Fruit fly (Drosophila melanogaster): ENCODE results near the gene Ypel.
A peak's percentile ranks its signal among the peaks of the same experiment; 100 is the strongest.

Gene Ypel

DNA sequence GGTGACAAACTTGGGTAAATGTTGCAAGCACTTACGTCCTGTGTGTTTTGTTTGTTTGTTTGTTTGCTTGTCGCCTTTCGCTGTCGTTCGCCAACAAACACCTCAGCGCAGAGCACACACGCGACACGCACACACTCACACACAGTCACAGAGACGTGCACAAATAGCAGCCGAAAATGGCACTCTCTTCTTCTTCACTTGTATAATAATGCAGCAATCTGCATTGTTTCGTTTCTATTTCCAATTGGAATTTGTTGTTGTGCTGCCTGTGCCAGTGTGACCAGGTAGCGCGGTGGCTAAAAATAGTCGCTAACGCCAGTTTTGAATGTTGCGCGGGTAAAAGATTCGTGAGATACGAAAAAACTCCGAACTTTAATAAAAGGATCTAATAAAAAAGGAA is at the start of gene Ypel:
TSS of gene Ypel (minus strand) at position 257 of the 400 bp plus-strand sequence.
- TF ChIP-seq Rel (GFP tag; optimal IDR thresholded peaks at IDR 0.05) (no peak), Rel (tag; optimal IDR thresholded peaks at IDR 0.05) (peak; percentile 20), sv (GFP tag; optimal IDR thresholded peaks at IDR 0.05) (no peak), Hr83 (GFP tag; optimal IDR thresholded peaks at IDR 0.05; ENCODE audit: poor library complexity, severe bottlenecking) (no peak), lola (GFP tag; optimal IDR thresholded peaks at IDR 0.05) (no peak)

DNA sequence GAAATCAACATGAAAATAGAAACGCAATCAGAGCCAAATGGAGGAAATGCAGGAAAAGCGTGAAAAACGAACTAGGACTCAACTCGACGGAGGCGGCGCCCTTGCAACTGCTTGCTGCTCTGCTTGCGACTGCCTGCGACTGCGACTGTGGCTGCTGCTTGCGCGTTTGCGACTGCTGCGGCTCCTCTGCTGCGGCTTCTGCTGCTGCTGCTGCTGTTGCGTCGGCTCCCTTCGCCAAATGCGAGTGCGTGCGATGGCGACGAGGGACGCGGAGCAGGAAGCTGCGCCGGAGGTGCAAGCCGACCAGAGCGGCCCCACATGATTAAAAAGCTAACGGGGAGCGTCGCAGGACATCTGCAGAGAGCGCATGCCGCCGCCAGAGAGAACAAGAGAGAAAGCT is 49.0 kb upstream of the Ypel start:
- TF ChIP-seq Dfd (GFP tag; optimal IDR thresholded peaks at IDR 0.05) (peak; percentile 18), dl (GFP tag; optimal IDR thresholded peaks at IDR 0.05; ENCODE audit: insufficient read depth in 1 of 2, partially characterized antibody in 2 of 2) (no peak)

DNA sequence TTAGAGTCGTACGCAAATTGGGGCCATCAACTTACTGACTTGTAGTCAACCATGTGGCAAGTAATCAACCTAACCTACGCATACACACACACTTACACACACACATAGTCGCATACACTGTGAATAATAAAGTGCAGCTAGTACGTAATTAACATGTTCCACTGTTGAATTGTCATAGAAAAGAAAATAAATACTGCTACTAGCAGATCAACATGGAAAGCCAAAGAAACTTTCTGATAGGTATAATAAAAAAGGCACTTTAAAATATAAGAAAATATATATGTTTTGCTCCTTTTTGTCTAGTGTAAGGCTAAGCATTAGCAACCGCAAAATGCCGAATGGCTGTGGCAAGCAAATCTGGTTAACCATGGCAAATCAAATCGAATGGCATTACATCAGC is 47.4 kb upstream of the Ypel start:
- TF ChIP-seq Rel (GFP tag; optimal IDR thresholded peaks at IDR 0.05) (no peak), Rel (tag; optimal IDR thresholded peaks at IDR 0.05) (no peak), Mio (GFP tag; optimal IDR thresholded peaks at IDR 0.05) (no peak), Hr83 (GFP tag; optimal IDR thresholded peaks at IDR 0.05; ENCODE audit: poor library complexity, severe bottlenecking) (no peak)

DNA sequence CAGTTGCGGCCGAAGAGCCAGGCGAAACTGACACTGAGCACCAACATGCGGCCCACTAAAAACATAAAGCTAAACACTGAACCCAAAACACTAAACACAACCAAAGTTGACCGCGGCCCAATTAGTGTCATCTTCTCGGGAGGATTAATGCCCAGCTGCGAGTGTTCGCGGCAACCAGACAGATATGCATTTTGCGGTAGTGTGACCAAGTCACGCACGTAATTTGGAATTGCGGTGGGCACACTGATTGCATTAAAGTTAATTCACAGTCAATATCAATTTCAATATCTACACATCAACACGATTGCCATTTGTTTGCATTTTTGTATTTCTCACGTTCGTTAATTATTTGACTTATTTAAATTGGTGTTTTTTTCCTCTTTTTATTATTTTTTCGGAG is 44.1 kb upstream of the Ypel start:
- TF ChIP-seq Abd-B (GFP tag; optimal IDR thresholded peaks at IDR 0.05), result no peak

DNA sequence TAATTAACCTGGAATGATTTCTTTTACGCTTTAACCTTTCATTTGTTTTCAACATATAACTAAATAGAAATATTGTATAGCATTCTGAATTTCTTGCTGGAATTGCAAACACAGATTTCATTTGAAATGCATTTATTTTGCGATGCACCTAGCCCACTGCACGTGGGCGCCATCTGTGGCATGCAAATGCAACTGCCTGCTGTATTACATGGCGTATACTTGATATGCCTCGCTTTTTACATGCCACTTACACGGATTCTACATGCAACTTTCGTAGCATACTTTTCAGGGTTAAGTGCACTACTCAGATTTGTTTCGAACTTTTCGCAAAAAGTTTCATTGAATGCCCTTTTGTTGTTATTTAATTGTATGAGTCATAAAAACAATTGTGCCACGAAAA is 40.6 kb upstream of the Ypel start:
- TF ChIP-seq Mio (GFP tag; optimal IDR thresholded peaks at IDR 0.05) (no peak), lola (GFP tag; optimal IDR thresholded peaks at IDR 0.05) (no peak), dmrt93B (GFP tag; optimal IDR thresholded peaks at IDR 0.05) (no peak), Dfd (GFP tag; optimal IDR thresholded peaks at IDR 0.05) (no peak), N (GFP tag; optimal IDR thresholded peaks at IDR 0.05) (no peak)

DNA sequence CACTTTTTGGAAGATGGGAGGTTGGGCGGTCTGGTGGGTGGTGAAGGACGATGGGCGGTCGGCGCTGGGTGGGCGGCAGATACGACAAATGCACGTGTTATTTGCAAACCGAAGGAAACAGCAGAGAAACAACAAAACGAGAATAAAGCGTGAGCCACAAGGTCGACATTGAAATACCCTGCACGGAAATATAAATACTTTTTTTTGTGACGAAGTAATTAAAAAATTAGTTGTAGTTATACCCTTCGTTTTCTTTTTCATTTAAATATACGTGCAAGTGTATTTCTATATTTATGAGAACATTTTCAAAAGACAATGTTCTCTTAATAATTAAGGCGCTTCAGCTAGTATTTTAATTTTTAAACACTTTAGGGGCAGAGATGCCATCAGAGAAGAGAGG is 38.5 kb upstream of the Ypel start:
- TF ChIP-seq pan (optimal IDR thresholded peaks at IDR 0.05) (no peak), brk (GFP tag; optimal IDR thresholded peaks at IDR 0.05) (no peak), Dfd (GFP tag; optimal IDR thresholded peaks at IDR 0.05) (no peak), Jra (GFP tag; optimal IDR thresholded peaks at IDR 0.05) (no peak), Sp1 (GFP tag; optimal IDR thresholded peaks at IDR 0.05) (no peak), usp (GFP tag; optimal IDR thresholded peaks at IDR 0.05) (no peak)

DNA sequence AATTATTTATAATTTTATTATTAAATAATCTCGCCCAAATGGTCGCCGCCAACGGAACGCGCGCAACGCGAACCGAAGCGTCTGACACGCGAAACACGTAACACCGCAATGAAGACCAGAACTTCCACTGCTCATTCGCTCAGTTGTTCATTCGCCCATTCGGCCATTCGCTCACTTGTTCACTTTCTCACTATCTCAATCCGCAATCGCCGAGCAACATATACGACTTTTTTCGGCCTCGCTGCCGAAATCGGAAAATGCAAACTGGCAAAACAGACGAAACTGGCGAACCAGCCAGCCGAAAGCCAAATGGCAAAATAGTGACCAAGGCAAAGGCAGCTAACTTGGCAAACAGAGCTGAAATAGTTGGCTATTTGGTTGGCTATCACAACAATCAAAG is 37.8 kb upstream of the Ypel start:
- TF ChIP-seq Rel (GFP tag; optimal IDR thresholded peaks at IDR 0.05), result no peak
- no peak for TF ChIP-seq Rel (tag; optimal IDR thresholded peaks at IDR 0.05)

DNA sequence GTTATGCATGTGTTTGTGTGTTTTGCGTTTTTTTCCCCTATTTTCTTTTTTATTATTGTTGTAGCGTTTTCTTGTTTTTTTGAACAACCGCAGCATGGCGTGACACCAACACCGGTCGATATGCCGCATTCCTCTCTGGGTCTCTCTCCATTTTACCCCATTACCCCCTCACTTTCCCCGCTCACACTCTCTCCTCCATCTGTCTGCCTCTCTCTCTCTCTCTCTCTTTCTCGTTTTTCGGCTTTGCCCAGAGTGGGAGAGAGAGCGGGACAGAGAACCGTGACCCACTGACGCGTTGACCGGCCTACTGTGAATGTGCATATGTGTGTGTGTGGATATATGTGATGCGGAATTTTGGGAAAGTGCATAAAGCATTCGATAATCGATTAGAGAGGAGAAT is 35.2 kb upstream of the Ypel start:
- no peak for TF ChIP-seq foxo (GFP tag; optimal IDR thresholded peaks at IDR 0.05)
- no peak for TF ChIP-seq Hr83 (GFP tag; optimal IDR thresholded peaks at IDR 0.05; ENCODE audit: poor library complexity, severe bottlenecking)
- no peak for TF ChIP-seq lola (GFP tag; optimal IDR thresholded peaks at IDR 0.05)
- no peak for TF ChIP-seq Mio (GFP tag; optimal IDR thresholded peaks at IDR 0.05)
- no peak for TF ChIP-seq usp (GFP tag; optimal IDR thresholded peaks at IDR 0.05)
- TF ChIP-seq Hr78 (GFP tag; optimal IDR thresholded peaks at IDR 0.05), result no peak
- no peak for TF ChIP-seq Jra (GFP tag; optimal IDR thresholded peaks at IDR 0.05)
- no peak for TF ChIP-seq CrebA (GFP tag; optimal IDR thresholded peaks at IDR 0.05; ENCODE audit: borderline replicate concordance)
- no peak for TF ChIP-seq Dfd (GFP tag; optimal IDR thresholded peaks at IDR 0.05)
- TF ChIP-seq br (GFP tag; optimal IDR thresholded peaks at IDR 0.05), result no peak
- no peak for TF ChIP-seq Dif (GFP tag; optimal IDR thresholded peaks at IDR 0.05; ENCODE audit: partially characterized antibody)

DNA sequence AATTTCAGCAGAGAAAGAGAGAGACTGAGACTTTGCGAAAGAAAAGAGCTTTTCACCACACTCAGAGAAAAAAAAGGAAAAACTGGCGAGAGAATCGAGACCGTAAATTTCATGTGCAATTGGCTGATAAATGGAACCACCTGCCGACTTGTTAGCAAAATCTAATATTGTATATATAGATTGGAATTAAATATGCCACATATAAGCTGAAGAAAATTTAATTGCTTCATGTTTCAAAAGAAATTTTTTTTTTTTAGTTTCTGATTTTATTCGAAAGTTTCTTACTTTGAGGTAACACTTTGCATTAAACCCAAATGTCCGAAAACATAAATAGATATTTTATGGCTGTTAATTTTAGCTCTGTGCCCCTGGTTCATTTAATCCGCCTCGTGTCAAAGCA is 32.6 kb upstream of the Ypel start:
- no peak for TF ChIP-seq lola (GFP tag; optimal IDR thresholded peaks at IDR 0.05)

DNA sequence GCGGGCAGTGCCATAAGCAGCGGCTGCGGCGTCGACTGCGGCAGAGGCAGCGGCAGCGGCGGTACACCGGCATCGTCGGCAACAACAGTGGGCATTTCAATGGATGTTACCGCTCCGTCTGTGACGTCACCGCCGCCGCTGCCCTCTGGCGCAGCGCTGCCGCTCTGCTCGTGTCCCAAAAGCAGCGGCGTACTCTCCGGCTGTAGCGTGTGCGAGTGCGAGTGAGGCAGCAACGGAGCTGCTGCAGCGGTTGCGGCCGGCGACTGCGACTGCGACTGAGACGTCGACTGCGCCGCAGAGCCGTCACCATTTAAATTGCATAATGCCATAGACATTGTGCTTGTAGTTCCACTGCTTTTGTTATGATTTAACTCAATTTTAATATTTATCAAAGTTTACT is 31.4 kb upstream of the Ypel start:
- TF ChIP-seq CG9705 (GFP tag; optimal IDR thresholded peaks at IDR 0.05), result no peak

All from whole organism, wandering third instar larva.